Fruit fly (Drosophila melanogaster) whole organism, embryonic: ENCODE measurements around the gene CG7295.

Experiments used
- Abd-B ChIP-seq: fragments of 200-800 bp; sonication (Bioruptor generic); optimal IDR thresholded peaks from 2 replicates; lab custom pipeline; 2018; ENCODE audit warnings: missing biosample characterization, mild to moderate bottlenecking, missing genetic modification characterization, moderate library complexity
- Awh ChIP-seq: fragments of 200-800 bp; sonication (Bioruptor generic); IDR thresholded peaks from 2 replicates; pipeline ENCODE4, ENCODE4 v1.3.6; 2022; ENCODE audit warnings: missing biosample characterization, missing genetic modification characterization
- CG10147 ChIP-seq: fragments of 200-800 bp; sonication (Bioruptor generic); optimal IDR thresholded peaks from 2 replicates; lab custom pipeline; 2019; ENCODE audit warnings: missing biosample characterization, mild to moderate bottlenecking, missing genetic modification characterization, moderate library complexity
- CG11504 ChIP-seq: fragments of 200-800 bp; sonication (Bioruptor generic); optimal IDR thresholded peaks from 3 replicates; lab custom pipeline; 2019; ENCODE audit warnings: missing biosample characterization, mild to moderate bottlenecking, missing genetic modification characterization, moderate library complexity
- CG12391 ChIP-seq: fragments of 200-800 bp; sonication (Bioruptor generic); optimal IDR thresholded peaks from 3 replicates; lab custom pipeline; 2018; ENCODE audit warnings: missing biosample characterization, mild to moderate bottlenecking, missing genetic modification characterization, moderate library complexity
- CG13287 ChIP-seq: fragments of 200-800 bp; sonication (Bioruptor generic); IDR thresholded peaks from 2 replicates; pipeline ENCODE4 v1.3.6; 2022; ENCODE audit warnings: missing biosample characterization, missing genetic modification characterization; ENCODE audit not compliant: partially characterized antibody
- CG14050 ChIP-seq: fragments of 200-800 bp; sonication (Bioruptor generic); IDR thresholded peaks from 3 replicates; pipeline ENCODE4 v1.3.6; 2022; ENCODE audit warnings: missing biosample characterization, missing genetic modification characterization
- CG16779 ChIP-seq: fragments of 200-800 bp; sonication (Bioruptor generic); IDR thresholded peaks from 2 replicates; pipeline ENCODE4 v1.3.6; 2022; ENCODE audit warnings: missing biosample characterization, missing genetic modification characterization
- CG2120 ChIP-seq: fragments of 200-800 bp; sonication (Bioruptor generic); optimal IDR thresholded peaks from 3 replicates; lab custom pipeline; 2016; ENCODE audit warnings: missing biosample characterization, missing genetic modification characterization
- CG2129 ChIP-seq: fragments of 200-800 bp; sonication (Bioruptor generic); IDR thresholded peaks from 2 replicates; pipeline ENCODE4 v1.3.6; 2022; ENCODE audit warnings: missing biosample characterization, missing genetic modification characterization; ENCODE audit not compliant: partially characterized antibody
- CG32532 ChIP-seq: fragments of 200-800 bp; sonication (Bioruptor generic); IDR thresholded peaks from 2 replicates; pipeline ENCODE4 v1.3.6; 2022; ENCODE audit warnings: missing biosample characterization, missing genetic modification characterization
- CG34376 ChIP-seq: fragments of 200-800 bp; sonication (Bioruptor generic); optimal IDR thresholded peaks from 2 replicates; lab custom pipeline; 2018; ENCODE audit warnings: missing biosample characterization, mild to moderate bottlenecking, missing genetic modification characterization
- CG6654 ChIP-seq: fragments of 200-800 bp; sonication (Bioruptor generic); optimal IDR thresholded peaks from 2 replicates; lab custom pipeline; 2017; ENCODE audit warnings: missing biosample characterization, mild to moderate bottlenecking, missing genetic modification characterization
- CG7786 ChIP-seq: fragments of 200-800 bp; sonication (Bioruptor generic); optimal IDR thresholded peaks from 2 replicates; lab custom pipeline; 2016; ENCODE audit warnings: missing biosample characterization, missing genetic modification characterization
- Deaf1 ChIP-seq: fragments of 200-800 bp; optimal IDR thresholded peaks from 3 replicates; lab custom pipeline; 2019; ENCODE audit warnings: missing biosample characterization, mild to moderate bottlenecking, missing genetic modification characterization, moderate library complexity
- ERR ChIP-seq: fragments of 200-800 bp; sonication (Bioruptor generic); optimal IDR thresholded peaks from 2 replicates; lab custom pipeline; 2016; ENCODE audit warnings: missing biosample characterization, missing genetic modification characterization
- Ets65A ChIP-seq: fragments of 200-800 bp; sonication (Bioruptor generic); peaks from one replicate; lab custom pipeline; 2016; ENCODE audit warnings: missing biosample characterization, missing genetic modification characterization
- HmgZ ChIP-seq: fragments of 200-800 bp; sonication (Bioruptor generic); optimal IDR thresholded peaks from 2 replicates; lab custom pipeline; 2018; ENCODE audit warnings: missing biosample characterization, mild to moderate bottlenecking, missing genetic modification characterization
- Hmr ChIP-seq: fragments of 200-800 bp; sonication (Bioruptor generic); optimal IDR thresholded peaks from 3 replicates; lab custom pipeline; 2017; ENCODE audit warnings: mild to moderate bottlenecking, missing biosample characterization, missing genetic modification reagents, missing genetic modification characterization
- Jarid2 ChIP-seq: fragments of 200-800 bp; sonication (Bioruptor generic); optimal IDR thresholded peaks from 3 replicates; lab custom pipeline; 2017; ENCODE audit warnings: mild to moderate bottlenecking, missing biosample characterization, missing genetic modification reagents, missing genetic modification characterization
- Med ChIP-seq: fragments of 200-800 bp; sonication (Bioruptor generic); peaks from one replicate; lab custom pipeline; 2016; ENCODE audit warnings: missing biosample characterization, missing genetic modification characterization, mild to moderate bottlenecking, inconsistent platforms, moderate library complexity
- Neu2 ChIP-seq: fragments of 200-800 bp; sonication (Bioruptor generic); optimal IDR thresholded peaks from 3 replicates; lab custom pipeline; 2016; ENCODE audit warnings: missing biosample characterization, missing genetic modification characterization, borderline replicate concordance
- Oli ChIP-seq: fragments of 200-800 bp; sonication (Bioruptor generic); optimal IDR thresholded peaks from 2 replicates; lab custom pipeline; 2018; ENCODE audit warnings: missing biosample characterization, mild to moderate bottlenecking, missing genetic modification characterization, moderate library complexity
- PHDP ChIP-seq: fragments of 200-800 bp; sonication (Bioruptor generic); optimal IDR thresholded peaks from 3 replicates; lab custom pipeline; 2018; ENCODE audit warnings: missing biosample characterization, mild to moderate bottlenecking, missing genetic modification characterization, moderate library complexity
- Pdp1 ChIP-seq, 2 experiments: fragments of 200-800 bp; sonication (Bioruptor generic); optimal IDR thresholded peaks; 3 replicates each; lab custom pipeline; 2016; ENCODE audit warnings: missing biosample characterization in 2 of 2, missing genetic modification characterization in 2 of 2, mild to moderate bottlenecking in 1 of 2, moderate library complexity in 1 of 2
- Scr ChIP-seq: fragments of 200-800 bp; sonication (Bioruptor generic); IDR thresholded peaks from 2 replicates; pipeline ENCODE4 v1.3.6; 2022; ENCODE audit warnings: missing biosample characterization, missing genetic modification characterization; ENCODE audit not compliant: partially characterized antibody
- Trl ChIP-seq, 3 experiments: fragments of >200 bp in 2 of 3; fragments of 200-800 bp in 1 of 3; sonication (Bioruptor generic) in 1 of 3; optimal IDR thresholded peaks; 2 replicates in 1 of 3; 3 replicates in 2 of 3; lab custom pipeline; 2016 to 2017; ENCODE audit warnings: missing biosample characterization in 1 of 3, missing genetic modification characterization in 1 of 3
- abd-A ChIP-seq: fragments of 200-800 bp; sonication (Bioruptor generic); optimal IDR thresholded peaks from 3 replicates; lab custom pipeline; 2019; ENCODE audit warnings: missing biosample characterization, mild to moderate bottlenecking, missing genetic modification characterization, moderate library complexity
- ac ChIP-seq: fragments of 200-800 bp; sonication (Bioruptor generic); optimal IDR thresholded peaks from 3 replicates; lab custom pipeline; 2017; ENCODE audit warnings: missing biosample characterization, mild to moderate bottlenecking, missing genetic modification characterization
- ap ChIP-seq: fragments of 200-800 bp; sonication (Bioruptor generic); IDR thresholded peaks from 2 replicates; pipeline ENCODE4 v1.3.6; 2022; ENCODE audit warnings: missing biosample characterization, missing genetic modification characterization
- ase ChIP-seq: fragments of 200-800 bp; sonication (Bioruptor generic); IDR thresholded peaks from 3 replicates; pipeline ENCODE4 v1.3.6; 2022; ENCODE audit warnings: missing biosample characterization, missing genetic modification characterization
- bcd ChIP-seq: fragments of 200-800 bp; sonication (Bioruptor generic); optimal IDR thresholded peaks from 2 replicates; lab custom pipeline; 2017; ENCODE audit warnings: missing biosample characterization, mild to moderate bottlenecking, missing genetic modification characterization
- btn ChIP-seq: fragments of 200-800 bp; sonication (Bioruptor generic); optimal IDR thresholded peaks from 2 replicates; lab custom pipeline; 2016; ENCODE audit warnings: missing biosample characterization, missing genetic modification characterization
- crc ChIP-seq: fragments of 200-800 bp; sonication (Bioruptor generic); optimal IDR thresholded peaks from 2 replicates; lab custom pipeline; 2016; ENCODE audit warnings: missing biosample characterization, missing genetic modification characterization
- crp ChIP-seq, 2 experiments: fragments of 200-800 bp; sonication (Bioruptor generic); optimal IDR thresholded peaks; 2 replicates in 1 of 2; 3 replicates in 1 of 2; lab custom pipeline; 2017; ENCODE audit warnings: missing biosample characterization in 2 of 2, missing genetic modification characterization in 2 of 2, mild to moderate bottlenecking in 1 of 2, moderate library complexity in 1 of 2
- dati ChIP-seq: fragments of 200-800 bp; sonication (Bioruptor generic); IDR thresholded peaks from 2 replicates; pipeline ENCODE4 v1.3.6; 2022; ENCODE audit warnings: missing biosample characterization, missing genetic modification characterization
- ewg ChIP-seq: fragments of 200-800 bp; sonication (Bioruptor generic); optimal IDR thresholded peaks from 3 replicates; lab custom pipeline; 2017; ENCODE audit warnings: mild to moderate bottlenecking, missing biosample characterization, missing genetic modification reagents, missing genetic modification characterization
- mld ChIP-seq: fragments of 200-800 bp; sonication (Bioruptor generic); IDR thresholded peaks from 3 replicates; pipeline ENCODE4 v1.3.6; 2022; ENCODE audit warnings: missing biosample characterization, missing genetic modification characterization; ENCODE audit not compliant: partially characterized antibody
- pb ChIP-seq: fragments of 200-800 bp; sonication (Bioruptor generic); optimal IDR thresholded peaks from 3 replicates; lab custom pipeline; 2016; ENCODE audit warnings: missing biosample characterization, missing genetic modification characterization
- scrt ChIP-seq: fragments of 200-800 bp; sonication (Bioruptor generic); optimal IDR thresholded peaks from 2 replicates; lab custom pipeline; 2018; ENCODE audit warnings: missing biosample characterization, mild to moderate bottlenecking, missing genetic modification characterization, moderate library complexity
- seq ChIP-seq: fragments of 200-800 bp; sonication (Bioruptor generic); IDR thresholded peaks from 2 replicates; pipeline ENCODE4 v1.3.6; 2022; ENCODE audit warnings: missing biosample characterization, missing genetic modification characterization
- sisA ChIP-seq: fragments of 200-800 bp; sonication (Bioruptor generic); IDR thresholded peaks from 2 replicates; pipeline ENCODE4 v1.3.6; 2022; ENCODE audit warnings: missing biosample characterization, missing genetic modification characterization
- stc ChIP-seq: fragments of 200-800 bp; sonication (Bioruptor generic); IDR thresholded peaks from 2 replicates; pipeline ENCODE4 v1.3.6; 2022; ENCODE audit warnings: missing biosample characterization, missing genetic modification characterization
- tll ChIP-seq, 2 experiments: fragments of 200-800 bp in 1 of 2; fragments of >200 bp in 1 of 2; sonication (Bioruptor generic) in 1 of 2; optimal IDR thresholded peaks; 2 replicates each; lab custom pipeline; 2017 to 2019; ENCODE audit warnings: missing biosample characterization in 2 of 2, missing genetic modification characterization in 2 of 2, mild to moderate bottlenecking in 1 of 2, moderate library complexity in 1 of 2
- zf30C ChIP-seq: fragments of 200-800 bp; sonication (Bioruptor generic); optimal IDR thresholded peaks from 3 replicates; lab custom pipeline; 2018; ENCODE audit warnings: missing biosample characterization, mild to moderate bottlenecking, missing genetic modification characterization

The CG7295 gene

dm6 chr2L:1832465-1832864 is 37.1 kb upstream of the CG7295 start, which contains the start of gene c-cup:
Gene c-cup (minus strand): TSS chr2L:1832565.
- TF ChIP-seq CG32532 (GFP tag; lab: Robert Waterston, UW): 0 out of 2 replicates have a peak, but pooled peaks have one; percentile 11
- no peak for TF ChIP-seq Ets65A (GFP tag; lab: Kevin White, UChicago)

DNA sequence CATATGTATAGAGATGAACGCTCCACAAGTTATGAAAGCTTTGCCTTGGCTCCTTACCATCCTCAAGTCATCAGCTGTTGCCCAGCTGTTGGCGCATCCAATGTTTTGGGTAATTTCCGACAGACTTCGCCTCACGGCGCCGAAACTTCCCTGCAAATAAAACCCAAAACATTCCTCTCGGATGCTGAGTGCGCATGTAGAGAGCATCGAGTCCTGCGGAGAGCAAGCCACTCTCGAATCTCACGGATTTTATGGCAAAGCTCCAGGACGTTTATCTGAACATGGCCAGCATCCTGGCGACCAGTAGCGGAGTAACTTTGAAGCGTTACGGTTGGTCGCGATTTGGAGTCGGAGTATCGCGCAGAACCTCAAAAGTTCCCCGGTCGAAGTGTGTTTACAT is 33.4 kb upstream of the CG7295 start, which contains the start of gene wry:
TSS of gene wry (plus strand) at position 301 of the 400 bp plus-strand sequence.
- TF ChIP-seq Pdp1 (GFP tag; optimal IDR thresholded peaks at IDR 0.05; lab: Kevin White, UChicago) (no peak), crp (GFP tag; optimal IDR thresholded peaks at IDR 0.05; lab: Kevin White, UChicago) (peak in 1 of 2 experiments; percentile 43), scrt (GFP tag; lab: Kevin White, UChicago) (peak; percentile 77), pb (GFP tag; lab: Kevin White, UChicago) (no peak), ewg (GFP tag; lab: Kevin White, UChicago) (peak; percentile 64), Deaf1 (tag; lab: Kevin White, UChicago) (peak; percentile 26), Med (GFP tag; lab: Kevin White, UChicago) (peak; percentile 6), ac (GFP tag; lab: Kevin White, UChicago) (no peak), seq (no peak), CG16779 (GFP tag; lab: Robert Waterston, UW) (peak; percentile 55; the same call in 1 of the 2 replicates), ERR (GFP tag; lab: Kevin White, UChicago) (no peak), CG11504 (tag; lab: Kevin White, UChicago) (peak; percentile 48), Awh (GFP tag; lab: Robert Waterston, UW) (no peak), abd-A (tag; lab: Kevin White, UChicago) (peak; percentile 42), Trl (optimal IDR thresholded peaks at IDR 0.05; lab: Kevin White, UChicago) (peak; percentile 24 to 48), Trl (GFP tag; optimal IDR thresholded peaks at IDR 0.05; lab: Kevin White, UChicago) (no peak), Oli (tag; lab: Kevin White, UChicago) (no peak), Jarid2 (GFP tag; lab: Kevin White, UChicago) (peak; percentile 16), ap (GFP tag; lab: Robert Waterston, UW) (no peak)

dm6 chr2L:1837717-1838368 is 31.8 kb upstream of the CG7295 start:
- TF ChIP-seq CG13287 (GFP tag; lab: Robert Waterston, UW) (no peak), dati (GFP tag; lab: Robert Waterston, UW) (0 out of 2 replicates have a peak, but pooled peaks have one; percentile 4), CG12391 (tag; lab: Kevin White, UChicago) (peak; percentile 20), stc (GFP tag; lab: Robert Waterston, UW) (no peak), bcd (GFP tag; lab: Kevin White, UChicago) (peak; percentile 23), crc (GFP tag; lab: Kevin White, UChicago) (no peak), CG6654 (GFP tag; lab: Kevin White, UChicago) (no peak), Scr (GFP tag; lab: Robert Waterston, UW) (no peak), CG34376 (GFP tag; lab: Kevin White, UChicago) (no peak), CG2129 (no peak), ase (GFP tag; lab: Robert Waterston, UW) (no peak), mld (GFP tag; lab: Robert Waterston, UW) (no peak), CG7786 (GFP tag; lab: Kevin White, UChicago) (peak; percentile 38), tll (GFP tag; optimal IDR thresholded peaks at IDR 0.05; lab: Kevin White, UChicago) (no peak), Abd-B (peak; percentile 23), PHDP (tag; lab: Kevin White, UChicago) (peak; percentile 29), zf30C (GFP tag; lab: Kevin White, UChicago) (no peak), CG2120 (peak; percentile 48), Hmr (peak; percentile 71), btn (GFP tag; lab: Kevin White, UChicago) (no peak), CG10147 (GFP tag; lab: Kevin White, UChicago) (peak; percentile 46), HmgZ (peak; percentile 15), Neu2 (GFP tag; lab: Kevin White, UChicago) (no peak), sisA (GFP tag; lab: Robert Waterston, UW) (peak; percentile 59), CG14050 (GFP tag; lab: Robert Waterston, UW) (no peak)
